Fruit fly (Drosophila melanogaster): Measurements from ENCODE around the gene CG32081.

The CG32081 gene

DNA sequence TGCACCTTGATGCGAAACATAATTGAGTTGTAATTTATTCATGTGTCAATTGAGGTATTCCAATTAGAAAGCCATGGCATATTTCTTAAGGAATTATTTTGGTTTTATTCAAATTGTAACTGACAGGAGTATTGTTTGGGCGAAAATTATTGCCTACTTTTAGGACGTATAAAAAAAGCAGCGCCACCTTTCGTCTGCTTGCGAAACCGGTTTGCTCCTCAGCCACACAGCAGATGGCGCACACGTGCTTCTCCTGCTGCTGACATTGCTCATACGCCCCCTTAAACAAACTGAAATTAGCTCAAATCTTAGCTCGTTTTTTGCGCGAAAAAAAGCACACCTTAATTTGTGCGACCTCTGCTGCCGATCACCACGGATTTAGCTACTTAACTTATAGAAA is 20.5 kb downstream of the CG32081 start (continued):
- TF ChIP-seq ase (GFP tag; IDR thresholded peaks at IDR 0.05) = peak; percentile 82; the same call in 2 of the 3 replicates
- TF ChIP-seq CG18476 (GFP tag; optimal IDR thresholded peaks at IDR 0.05) = peak; percentile 12
- peak; percentile 48 for TF ChIP-seq CG1529 (GFP tag; optimal IDR thresholded peaks at IDR 0.05)
- peak; percentile 64 for TF ChIP-seq CG10543 (GFP tag; optimal IDR thresholded peaks at IDR 0.05)
- TF ChIP-seq Jarid2 (GFP tag; optimal IDR thresholded peaks at IDR 0.05) = peak; percentile 51
- peak; percentile 29 for TF ChIP-seq CG6254 (GFP tag; optimal IDR thresholded peaks at IDR 0.05)
- no peak for TF ChIP-seq Doc3 (GFP tag; IDR thresholded peaks at IDR 0.05; ENCODE audit: partially characterized antibody)
- TF ChIP-seq CG9437 (GFP tag; optimal IDR thresholded peaks at IDR 0.05) = no peak
- peak; percentile 72 for TF ChIP-seq ewg (GFP tag; optimal IDR thresholded peaks at IDR 0.05)
- peak; percentile 83 for TF ChIP-seq Vsx1 (GFP tag; optimal IDR thresholded peaks at IDR 0.05)
- peak; percentile 77; the same call in 1 of the 2 replicates for TF ChIP-seq CG3847 (GFP tag; IDR thresholded peaks at IDR 0.05)
- TF ChIP-seq CG11398 (GFP tag; optimal IDR thresholded peaks at IDR 0.05) = peak; percentile 32
- peak; percentile 45 for TF ChIP-seq CG10654 (GFP tag; optimal IDR thresholded peaks at IDR 0.05)
- peak; percentile 81 for TF ChIP-seq Antp (GFP tag; optimal IDR thresholded peaks at IDR 0.05)
- peak; percentile 55 for TF ChIP-seq phol (tag; optimal IDR thresholded peaks at IDR 0.05)
- TF ChIP-seq CG3995 (GFP tag; optimal IDR thresholded peaks at IDR 0.05) = no peak
- TF ChIP-seq bab2 (GFP tag; optimal IDR thresholded peaks at IDR 0.05) = peak; percentile 78
- TF ChIP-seq sna (GFP tag; IDR thresholded peaks at IDR 0.05; ENCODE audit: partially characterized antibody) = no peak
- peak; percentile 66; the same call in 3 of the 4 replicates for TF ChIP-seq Gug (GFP tag; IDR thresholded peaks at IDR 0.05)
- TF ChIP-seq CG4328 (GFP tag; optimal IDR thresholded peaks at IDR 0.05) = peak; percentile 66
- no peak for TF ChIP-seq TFAM (GFP tag; optimal IDR thresholded peaks at IDR 0.05)
- TF ChIP-seq CG14441 (GFP tag; IDR thresholded peaks at IDR 0.05) = peak; percentile 72
- TF ChIP-seq Xbp1 (GFP tag; optimal IDR thresholded peaks at IDR 0.05) = peak; percentile 89
- peak; percentile 43; the same call in 2 of the 3 replicates for TF ChIP-seq croc (GFP tag; conservative IDR thresholded peaks at IDR 0.05)
- peak; percentile 59 for TF ChIP-seq dmrt11E (tag; optimal IDR thresholded peaks at IDR 0.05)
- TF ChIP-seq CG13287 (GFP tag; IDR thresholded peaks at IDR 0.05; ENCODE audit: partially characterized antibody) = peak; percentile 55; the same call in 1 of the 2 replicates
- TF ChIP-seq CG2678 (tag; optimal IDR thresholded peaks at IDR 0.05) = peak; percentile 54
- no peak for TF ChIP-seq CG13894 (tag; optimal IDR thresholded peaks at IDR 0.05)
- peak; percentile 46 for TF ChIP-seq CG12659 (GFP tag; optimal IDR thresholded peaks at IDR 0.05)
- TF ChIP-seq ttk (GFP tag; IDR thresholded peaks at IDR 0.05) = peak; percentile 42; the same call in 1 of the 2 replicates
- TF ChIP-seq CG4360 (GFP tag; IDR thresholded peaks at IDR 0.05) = no peak; the same call in 1 of the 2 replicates
- TF ChIP-seq Opbp (GFP tag; IDR thresholded peaks at IDR 0.05; ENCODE audit: partially characterized antibody) = peak; percentile 54; the same call in 1 of the 3 replicates
- peak; percentile 69 for TF ChIP-seq CG3065 (GFP tag; optimal IDR thresholded peaks at IDR 0.05)
- peak; percentile 68 for TF ChIP-seq CG1024 (GFP tag; IDR thresholded peaks at IDR 0.05)
- peak; percentile 17 for TF ChIP-seq pfk (GFP tag; optimal IDR thresholded peaks at IDR 0.05)
- peak; percentile 60; the same call in 1 of the 2 replicates for TF ChIP-seq CG8765 (GFP tag; IDR thresholded peaks at IDR 0.05)
- no peak for TF ChIP-seq CG18599 (GFP tag; optimal IDR thresholded peaks at IDR 0.05)
- peak; percentile 47 to 54 for TF ChIP-seq Hr51 (GFP tag; optimal IDR thresholded peaks at IDR 0.05)
- TF ChIP-seq stwl (tag; optimal IDR thresholded peaks at IDR 0.05) = peak; percentile 54
- TF ChIP-seq CG18764 (GFP tag; optimal IDR thresholded peaks at IDR 0.05) = peak; percentile 59
- TF ChIP-seq dati (GFP tag; IDR thresholded peaks at IDR 0.05) = peak; percentile 36; the same call in 1 of the 2 replicates
- peak; percentile 33 for TF ChIP-seq tio (GFP tag; optimal IDR thresholded peaks at IDR 0.05)
- TF ChIP-seq CG12219 (GFP tag; optimal IDR thresholded peaks at IDR 0.05) = peak; percentile 62
- TF ChIP-seq Bdp1 (GFP tag; optimal IDR thresholded peaks at IDR 0.05) = peak; percentile 70
- peak; percentile 83 for TF ChIP-seq pum (GFP tag; optimal IDR thresholded peaks at IDR 0.05)
- no peak; the same call in 1 of the 2 replicates for TF ChIP-seq crol (GFP tag; IDR thresholded peaks at IDR 0.05)
- TF ChIP-seq bbx (GFP tag; IDR thresholded peaks at IDR 0.05; ENCODE audit: partially characterized antibody) = no peak
- peak; percentile 25 for TF ChIP-seq Usf (GFP tag; optimal IDR thresholded peaks at IDR 0.05)
- TF ChIP-seq CG4424 (GFP tag; optimal IDR thresholded peaks at IDR 0.05) = peak; percentile 74

Measured in whole organism, embryonic.